Fruit fly (Drosophila melanogaster) whole organism, embryonic: ENCODE data around the gene CG32102.

Experiments
- CG12071 ChIP-seq: fragments of 200-800 bp; sonication (Bioruptor generic); optimal IDR thresholded peaks from 3 replicates; lab custom pipeline; 2018; ENCODE audit warnings: missing biosample characterization, mild to moderate bottlenecking, missing genetic modification characterization
- CG5180 ChIP-seq: fragments of 200-800 bp; sonication (Bioruptor generic); optimal IDR thresholded peaks from 3 replicates; lab custom pipeline; 2017; ENCODE audit warnings: missing biosample characterization, missing genetic modification characterization, mild to moderate bottlenecking, moderate library complexity, missing genetic modification reagents
- Dip2 ChIP-seq: fragments of 200-800 bp; sonication (Bioruptor generic); IDR thresholded peaks from 2 replicates; pipeline ENCODE4 v1.3.6; 2022; ENCODE audit warnings: missing biosample characterization, missing genetic modification characterization
- cg ChIP-seq: fragments of 200-800 bp; sonication (Bioruptor generic); optimal IDR thresholded peaks from 3 replicates; lab custom pipeline; 2019; ENCODE audit warnings: missing biosample characterization, mild to moderate bottlenecking, missing genetic modification characterization, moderate library complexity
- esg ChIP-seq: fragments of 200-800 bp; sonication (Bioruptor generic); conservative IDR thresholded peaks from 2 replicates; pipeline ENCODE4 v1.3.6; 2022; ENCODE audit warnings: missing biosample characterization, missing genetic modification characterization
- ro ChIP-seq: fragments of 200-800 bp; sonication (Bioruptor generic); IDR thresholded peaks from 2 replicates; pipeline ENCODE4 v1.3.6; 2022; ENCODE audit warnings: missing biosample characterization, missing genetic modification characterization
- trem ChIP-seq: fragments of 200-800 bp; optimal IDR thresholded peaks from 3 replicates; lab custom pipeline; 2019; ENCODE audit warnings: missing biosample characterization, mild to moderate bottlenecking, missing genetic modification characterization, moderate library complexity

DNA sequence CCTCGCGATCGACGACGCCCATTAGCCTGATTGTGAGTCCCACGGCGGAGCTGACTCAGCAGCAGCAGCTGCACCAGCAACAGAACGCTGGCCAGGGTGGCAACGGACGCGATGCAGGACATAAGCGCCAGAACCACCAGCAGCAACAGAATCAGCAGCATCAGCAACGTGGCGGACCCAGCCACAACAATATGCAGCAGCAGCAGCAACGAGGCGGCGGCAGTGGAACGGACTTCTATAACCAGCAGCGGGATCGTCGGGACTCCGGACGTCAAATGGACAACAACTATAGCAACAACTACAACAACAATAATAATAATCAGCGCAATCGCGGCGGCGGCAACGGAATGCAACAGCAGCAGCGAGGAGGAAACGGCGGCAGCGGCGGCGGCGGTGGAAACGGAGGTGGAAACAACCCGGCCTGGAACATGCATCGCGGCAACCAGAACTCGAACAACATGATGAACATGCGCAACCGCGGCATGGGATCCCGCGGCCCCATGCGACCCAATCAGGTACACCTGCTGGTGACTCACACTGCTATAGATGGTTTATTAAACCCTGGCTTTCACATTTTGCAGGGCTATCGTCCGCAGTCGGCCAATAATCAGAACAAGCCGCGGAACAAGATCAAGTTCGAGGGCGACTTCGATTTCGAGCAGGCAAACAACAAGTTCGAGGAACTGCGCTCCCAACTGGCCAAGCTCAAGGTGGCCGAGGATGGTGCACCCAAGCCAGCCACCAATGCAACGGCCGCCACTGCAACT is 48.0 kb upstream of the CG32102 start:
- TF ChIP-seq ro (GFP tag; lab: Robert Waterston, UW) (no peak), Dip2 (GFP tag; lab: Robert Waterston, UW) (no peak), CG5180 (GFP tag; lab: Kevin White, UChicago) (no peak), trem (tag; lab: Kevin White, UChicago) (no peak), CG12071 (GFP tag; lab: Kevin White, UChicago) (no peak), cg (GFP tag; lab: Kevin White, UChicago) (no peak), esg (GFP tag; lab: Robert Waterston, UW) (no peak)
